Worm (Caenorhabditis elegans): ENCODE results near the gene col-105.

DNA sequence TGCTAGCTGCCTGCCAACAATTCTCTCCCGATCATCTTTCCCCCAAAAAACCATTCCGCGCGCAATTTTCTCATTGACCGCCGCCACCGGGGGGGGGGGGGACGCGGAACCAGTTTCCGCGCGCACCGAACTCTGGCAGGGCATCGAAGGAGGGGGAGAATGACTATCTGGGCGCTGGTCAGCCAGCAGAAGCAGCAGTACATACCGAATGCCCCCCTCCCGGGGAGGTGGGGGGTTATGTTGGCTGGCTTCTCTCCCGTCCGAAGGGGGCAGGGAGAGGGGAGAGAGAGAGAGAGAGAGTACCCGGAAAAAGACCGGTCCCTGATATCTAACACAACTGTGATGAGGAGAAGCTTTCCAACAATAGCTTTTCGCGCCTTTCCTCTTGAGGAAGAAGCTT, 18.7 kb upstream of the col-105 start:
- TF ChIP-seq ztf-29 (GFP tag; IDR thresholded peaks at IDR 0.05): no peak
- TF ChIP-seq T22C8.4 (GFP tag; IDR thresholded peaks at IDR 0.05): 0 out of 2 replicates have a peak, but pooled peaks have one; percentile 10
- TF ChIP-seq tab-1 (GFP tag; IDR thresholded peaks at IDR 0.05): peak; percentile 48; the same call in 1 of the 2 replicates
- no peak for TF ChIP-seq cog-1 (tag; optimal IDR thresholded peaks at IDR 0.05)
- peak; percentile 37; the same call in 1 of the 2 replicates for TF ChIP-seq flt-1 (GFP tag; IDR thresholded peaks at IDR 0.05)
- no peak for TF ChIP-seq klf-2 (GFP tag; conservative IDR thresholded peaks at IDR 0.05)
- no peak for TF ChIP-seq med-1 (GFP tag; optimal IDR thresholded peaks at IDR 0.05; ENCODE audit: insufficient read depth)
